Worm (Caenorhabditis elegans): ENCODE results near the gene Y47D3B.3.

Y47D3B.3 gene

DNA sequence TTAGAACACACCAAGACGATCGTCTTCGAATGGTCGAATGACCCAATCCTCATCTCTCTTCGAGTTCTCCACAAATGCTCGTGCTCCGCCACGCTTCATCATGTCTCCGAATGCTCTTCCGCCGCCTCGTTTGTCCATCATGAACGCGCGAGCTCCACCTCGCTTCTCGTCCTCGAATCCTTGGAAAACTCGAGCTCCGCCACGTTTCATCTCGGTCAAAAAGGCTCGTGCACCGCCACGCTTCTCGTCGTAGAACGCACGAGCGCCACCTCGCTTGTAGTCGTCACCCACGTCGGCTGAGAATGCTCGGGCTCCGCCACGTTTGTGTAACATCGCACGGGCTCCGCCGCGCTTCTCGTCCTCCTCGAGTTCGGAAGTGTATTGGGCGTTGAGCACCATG, 8.2 kb upstream of the Y47D3B.3 start:
- TF ChIP-seq hpl-2 (GFP tag; optimal IDR thresholded peaks at IDR 0.05) (no peak), ama-1 (optimal IDR thresholded peaks at IDR 0.05) (no peak), mep-1 (tag; optimal IDR thresholded peaks at IDR 0.05) (no peak), aha-1 (tag; optimal IDR thresholded peaks at IDR 0.05) (no peak), ceh-63 (GFP tag; optimal IDR thresholded peaks at IDR 0.05) (no peak), lin-35 (GFP tag; optimal IDR thresholded peaks at IDR 0.05) (no peak), xbp-1 (tag; optimal IDR thresholded peaks at IDR 0.05) (no peak), Y116A8C.19 (tag; optimal IDR thresholded peaks at IDR 0.05; ENCODE audit: borderline replicate concordance) (no peak), pqm-1 (tag; optimal IDR thresholded peaks at IDR 0.05) (no peak), mab-9 (GFP tag; IDR thresholded peaks at IDR 0.05) (no peak), elt-3 (tag; optimal IDR thresholded peaks at IDR 0.05) (no peak), alr-1 (tag; optimal IDR thresholded peaks at IDR 0.05; ENCODE audit: borderline replicate concordance) (no peak), zip-4 (GFP tag; optimal IDR thresholded peaks at IDR 0.05) (no peak), nhr-71 (tag; optimal IDR thresholded peaks at IDR 0.05) (no peak), lin-39 (tag; optimal IDR thresholded peaks at IDR 0.05) (no peak), snpc-4 (tag; optimal IDR thresholded peaks at IDR 0.05) (no peak), hlh-17 (GFP tag; optimal IDR thresholded peaks at IDR 0.05; ENCODE audit: borderline replicate concordance) (no peak)

DNA sequence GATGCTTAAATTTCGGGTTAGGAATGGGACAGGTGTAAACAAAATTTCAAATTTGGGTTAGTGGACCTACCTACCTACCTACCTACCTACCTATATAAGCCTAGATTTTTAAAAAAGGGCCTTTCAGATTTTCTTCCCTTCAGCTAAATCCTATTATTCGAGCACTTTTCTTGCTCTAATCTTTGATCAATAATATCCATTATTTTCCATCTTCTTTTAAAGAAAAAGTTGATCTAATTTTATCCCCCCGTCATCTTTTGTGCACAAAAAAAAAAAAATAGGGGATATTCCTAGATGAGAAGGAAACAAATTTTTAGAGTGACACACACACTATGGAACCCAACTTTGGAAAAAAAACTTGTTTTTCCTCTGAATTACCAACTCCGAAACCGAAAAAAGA, 6.8 kb upstream of the Y47D3B.3 start:
- peak; percentile 64 for TF ChIP-seq fkh-10 (GFP tag; optimal IDR thresholded peaks at IDR 0.05)
- no peak for TF ChIP-seq ztf-11 (tag; optimal IDR thresholded peaks at IDR 0.05)

DNA sequence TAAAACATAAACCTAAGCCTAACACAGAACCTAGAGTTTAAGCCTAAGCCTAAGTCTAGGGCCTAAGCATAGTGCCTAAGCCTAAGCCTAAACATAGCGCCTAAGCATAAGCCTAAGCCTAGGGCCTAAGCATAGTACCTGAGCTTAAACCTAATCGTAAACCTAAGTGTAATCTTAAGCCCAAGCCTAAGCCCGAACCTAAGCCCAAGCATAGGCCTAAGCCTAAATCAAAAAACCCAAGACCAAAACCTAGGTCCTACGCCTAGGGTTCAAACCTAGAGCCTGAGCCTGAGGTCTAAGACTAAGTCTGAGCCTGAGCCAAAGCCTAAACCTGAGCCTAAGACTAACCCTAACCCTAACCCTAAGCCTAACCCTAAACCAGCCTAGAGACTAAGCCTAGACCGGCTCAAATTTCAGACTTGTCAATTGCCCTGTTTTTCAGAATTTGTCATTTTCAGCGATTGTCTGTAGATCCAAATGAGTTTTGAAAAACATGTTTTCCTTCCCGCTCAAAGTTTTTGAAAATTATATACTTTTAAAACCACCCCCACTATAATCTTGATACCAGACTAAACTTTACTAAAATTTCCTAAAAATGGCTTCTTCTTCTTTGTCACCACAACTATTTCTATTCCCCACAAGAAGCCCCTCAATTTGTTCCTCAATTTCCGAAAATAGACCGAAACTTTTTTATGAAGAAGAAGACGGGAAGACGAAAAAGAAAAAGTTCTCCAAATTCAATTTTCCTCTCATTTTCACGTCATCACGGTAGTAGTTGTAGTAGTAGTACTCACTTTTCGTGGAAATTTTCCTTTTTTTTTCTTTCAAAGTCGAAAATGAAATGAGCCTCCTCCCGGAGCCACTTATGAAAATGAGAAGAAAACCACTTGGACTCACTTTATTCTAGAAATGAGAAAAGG, 5.7 kb upstream of the Y47D3B.3 start:
- no peak for TF ChIP-seq efl-1 (optimal IDR thresholded peaks at IDR 0.05)
- peak in 1 of 2 experiments; percentile 89 for TF ChIP-seq efl-1 (GFP tag; optimal IDR thresholded peaks at IDR 0.05 in 1 of 2)
- no peak for TF ChIP-seq rnt-1 (tag; optimal IDR thresholded peaks at IDR 0.05)
- no peak for TF ChIP-seq mef-2 (tag; optimal IDR thresholded peaks at IDR 0.05)
- peak; percentile 71 for TF ChIP-seq fkh-10 (GFP tag; optimal IDR thresholded peaks at IDR 0.05)
- peak; percentile 6 for TF ChIP-seq tbx-2 (tag; optimal IDR thresholded peaks at IDR 0.05)
- no peak for TF ChIP-seq skn-1 (tag; optimal IDR thresholded peaks at IDR 0.05)
- TF ChIP-seq sox-4 (tag; optimal IDR thresholded peaks at IDR 0.05), result no peak
- TF ChIP-seq egl-13 (tag; optimal IDR thresholded peaks at IDR 0.05), result no peak
- TF ChIP-seq isw-1 (GFP tag; IDR thresholded peaks at IDR 0.05), result no peak
- TF ChIP-seq elt-2 (tag; optimal IDR thresholded peaks at IDR 0.05), result no peak
- TF ChIP-seq mab-9 (GFP tag; IDR thresholded peaks at IDR 0.05), result no peak
- no peak for TF ChIP-seq aha-1 (tag; optimal IDR thresholded peaks at IDR 0.05)
- no peak for TF ChIP-seq nhr-71 (tag; optimal IDR thresholded peaks at IDR 0.05)
- TF ChIP-seq nhr-85 (tag), result peak; percentile 12
- TF ChIP-seq jun-1 (tag; optimal IDR thresholded peaks at IDR 0.05), result no peak
- no peak for TF ChIP-seq mdl-1 (tag; optimal IDR thresholded peaks at IDR 0.05)

DNA sequence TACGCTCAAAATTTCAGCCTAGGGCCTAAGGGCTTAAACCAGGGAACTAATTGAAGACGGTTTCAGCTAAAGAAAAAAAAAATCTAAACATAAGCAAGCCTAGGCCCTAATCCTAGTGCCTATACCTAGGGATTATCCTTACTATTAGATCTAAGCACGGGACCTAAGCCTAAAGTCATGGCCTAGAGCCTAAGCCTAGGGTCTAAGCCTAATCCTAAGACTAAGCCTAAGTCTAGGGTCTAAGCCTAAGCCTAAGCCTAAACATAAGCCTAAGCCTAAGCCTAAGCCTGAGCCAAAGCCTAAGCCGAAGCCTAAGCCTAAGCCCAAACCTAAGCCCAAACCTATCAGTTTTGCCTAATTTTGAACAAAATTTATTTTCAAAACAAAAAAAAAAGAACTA, 4.9 kb upstream of the Y47D3B.3 start:
- TF ChIP-seq nhr-85 (tag), result peak; percentile 37
- TF ChIP-seq aly-2 (tag; optimal IDR thresholded peaks at IDR 0.05), result no peak

DNA sequence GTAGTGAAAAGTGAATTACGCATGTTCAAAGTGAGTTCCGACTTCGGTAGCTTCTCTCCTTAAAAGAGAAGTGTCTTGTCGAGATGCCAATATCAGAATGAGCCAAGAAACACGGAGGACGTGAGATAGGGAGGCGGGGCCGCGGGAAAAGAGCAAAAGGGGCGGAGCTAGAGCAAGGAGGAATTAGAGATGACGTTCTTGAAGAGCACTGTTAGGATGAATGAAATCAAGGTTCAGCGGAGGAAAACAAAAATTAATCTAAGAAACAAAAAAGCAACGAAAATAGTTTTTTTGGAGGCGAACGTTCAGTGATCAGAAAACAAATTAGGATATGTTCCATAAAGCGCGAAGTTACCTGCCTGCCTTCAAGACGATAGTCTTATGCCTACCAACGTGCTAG, 4.4 kb upstream of the Y47D3B.3 start, which contains the start of gene nlp-21:
Gene nlp-21 (minus strand): TSS at position 101 of the 400 bp plus-strand sequence.
- TF ChIP-seq dsc-1 (tag; optimal IDR thresholded peaks at IDR 0.05) (no peak), fkh-10 (GFP tag; optimal IDR thresholded peaks at IDR 0.05) (no peak), vab-15 (tag; optimal IDR thresholded peaks at IDR 0.05) (no peak), ceh-8 (GFP tag; optimal IDR thresholded peaks at IDR 0.05) (no peak), nhr-19 (GFP tag; conservative IDR thresholded peaks at IDR 0.05) (no peak), pag-3 (tag; optimal IDR thresholded peaks at IDR 0.05; ENCODE audit: borderline replicate concordance, insufficient read depth) (no peak), nhr-47 (tag; optimal IDR thresholded peaks at IDR 0.05) (no peak), ceh-90 (tag; optimal IDR thresholded peaks at IDR 0.05) (no peak), nhr-28 (tag; optimal IDR thresholded peaks at IDR 0.05) (no peak), elt-2 (tag; optimal IDR thresholded peaks at IDR 0.05) (no peak)

All from whole organism, L1 larva.